Fruit fly (Drosophila melanogaster) whole organism, embryonic: ENCODE data around the gene CG17349.

ENCODE experiments used
- CG14050 ChIP-seq: fragments of 200-800 bp; sonication (Bioruptor generic); IDR thresholded peaks from 3 replicates; pipeline ENCODE4 v1.3.6; 2022; ENCODE audit warnings: missing biosample characterization, missing genetic modification characterization
- CG15011 ChIP-seq: fragments of 200-800 bp; sonication (Bioruptor generic); optimal IDR thresholded peaks from 3 replicates; lab custom pipeline; 2018; ENCODE audit warnings: missing biosample characterization, mild to moderate bottlenecking, missing genetic modification characterization
- CG17568 ChIP-seq: fragments of 200-800 bp; sonication (Bioruptor generic); optimal IDR thresholded peaks from 2 replicates; lab custom pipeline; 2018; ENCODE audit warnings: missing biosample characterization, mild to moderate bottlenecking, missing genetic modification characterization, moderate library complexity
- CG17802 ChIP-seq: fragments of 200-800 bp; sonication (Bioruptor generic); optimal IDR thresholded peaks from 2 replicates; lab custom pipeline; 2018; ENCODE audit warnings: missing biosample characterization, mild to moderate bottlenecking, missing genetic modification characterization, moderate library complexity
- CG18619 ChIP-seq: fragments of 200-800 bp; sonication (Bioruptor generic); optimal IDR thresholded peaks from 3 replicates; lab custom pipeline; 2017; ENCODE audit warnings: missing biosample characterization, mild to moderate bottlenecking, missing genetic modification characterization
- CG2678 ChIP-seq: fragments of 200-800 bp; sonication (Bioruptor generic); optimal IDR thresholded peaks from 3 replicates; lab custom pipeline; 2019; ENCODE audit warnings: missing biosample characterization, mild to moderate bottlenecking, missing genetic modification characterization, moderate library complexity
- CG30431 ChIP-seq: fragments of 200-800 bp; sonication (Bioruptor generic); optimal IDR thresholded peaks from 2 replicates; lab custom pipeline; 2017; ENCODE audit warnings: missing biosample characterization, missing genetic modification characterization
- CG33557 ChIP-seq: fragments of 200-800 bp; sonication (Bioruptor generic); optimal IDR thresholded peaks from 2 replicates; lab custom pipeline; 2019; ENCODE audit warnings: missing biosample characterization, mild to moderate bottlenecking, missing genetic modification characterization, moderate library complexity
- CG42726 ChIP-seq: fragments of 200-800 bp; sonication (Bioruptor generic); IDR thresholded peaks from 2 replicates; pipeline ENCODE4 v1.3.6; 2022; ENCODE audit warnings: missing biosample characterization, missing genetic modification characterization; ENCODE audit not compliant: partially characterized antibody
- CG4282 ChIP-seq: fragments of 200-800 bp; sonication (Bioruptor generic); optimal IDR thresholded peaks from 2 replicates; lab custom pipeline; 2016; ENCODE audit warnings: missing biosample characterization, missing genetic modification characterization
- CG4424 ChIP-seq: fragments of 200-800 bp; sonication (Bioruptor generic); optimal IDR thresholded peaks from 3 replicates; lab custom pipeline; 2016; ENCODE audit warnings: missing biosample characterization, missing genetic modification characterization
- CG5180 ChIP-seq: fragments of 200-800 bp; sonication (Bioruptor generic); optimal IDR thresholded peaks from 3 replicates; lab custom pipeline; 2017; ENCODE audit warnings: missing biosample characterization, missing genetic modification characterization, mild to moderate bottlenecking, moderate library complexity, missing genetic modification reagents
- CG6654 ChIP-seq: fragments of 200-800 bp; sonication (Bioruptor generic); optimal IDR thresholded peaks from 2 replicates; lab custom pipeline; 2017; ENCODE audit warnings: missing biosample characterization, mild to moderate bottlenecking, missing genetic modification characterization
- CG6854 ChIP-seq: fragments of 200-800 bp; sonication (Bioruptor generic); optimal IDR thresholded peaks from 3 replicates; lab custom pipeline; 2017; ENCODE audit warnings: missing biosample characterization, mild to moderate bottlenecking, missing genetic modification characterization
- CG7839 ChIP-seq: fragments of 200-800 bp; sonication (Bioruptor generic); optimal IDR thresholded peaks from 3 replicates; lab custom pipeline; 2018; ENCODE audit warnings: missing biosample characterization, mild to moderate bottlenecking, missing genetic modification characterization, moderate library complexity
- E2f2 ChIP-seq: fragments of 200-800 bp; sonication (Bioruptor generic); IDR thresholded peaks from 2 replicates; pipeline ENCODE4 v1.3.6; 2022; ENCODE audit warnings: missing biosample characterization, missing genetic modification characterization
- Ets65A ChIP-seq: fragments of 200-800 bp; sonication (Bioruptor generic); peaks from one replicate; lab custom pipeline; 2016; ENCODE audit warnings: missing biosample characterization, missing genetic modification characterization
- HLH4C ChIP-seq: fragments of 200-800 bp; sonication (Bioruptor generic); IDR thresholded peaks from 3 replicates; pipeline ENCODE4 v1.3.6; 2022; ENCODE audit warnings: missing biosample characterization, missing genetic modification characterization; ENCODE audit not compliant: partially characterized antibody
- HLHmδ ChIP-seq: fragments of 200-800 bp; sonication (Bioruptor generic); optimal IDR thresholded peaks from 2 replicates; lab custom pipeline; 2018; ENCODE audit warnings: missing biosample characterization, mild to moderate bottlenecking, missing genetic modification characterization, moderate library complexity
- HmgD ChIP-seq: fragments of 200-800 bp; sonication (Bioruptor generic); optimal IDR thresholded peaks from 3 replicates; lab custom pipeline; 2016; ENCODE audit warnings: missing biosample characterization, missing genetic modification characterization
- Hr3 ChIP-seq: fragments of 200-800 bp; sonication (Bioruptor generic); optimal IDR thresholded peaks from 3 replicates; lab custom pipeline; 2016; ENCODE audit warnings: missing biosample characterization, missing genetic modification characterization
- Kr ChIP-seq: fragments of 200-800 bp; sonication (Bioruptor generic); optimal IDR thresholded peaks from 2 replicates; lab custom pipeline; 2017; ENCODE audit warnings: missing biosample characterization, mild to moderate bottlenecking, missing genetic modification characterization
- NK7.1 ChIP-seq: fragments of 200-800 bp; sonication (Bioruptor generic); optimal IDR thresholded peaks from 3 replicates; lab custom pipeline; 2016; ENCODE audit warnings: missing biosample characterization, missing genetic modification characterization
- Oli ChIP-seq: fragments of 200-800 bp; sonication (Bioruptor generic); optimal IDR thresholded peaks from 2 replicates; lab custom pipeline; 2018; ENCODE audit warnings: missing biosample characterization, mild to moderate bottlenecking, missing genetic modification characterization, moderate library complexity
- Six4 ChIP-seq: fragments of 200-800 bp; sonication (Bioruptor generic); optimal IDR thresholded peaks from 2 replicates; lab custom pipeline; 2016; ENCODE audit warnings: missing biosample characterization, missing genetic modification characterization
- TFAM ChIP-seq: fragments of 200-800 bp; sonication (Bioruptor generic); optimal IDR thresholded peaks from 2 replicates; lab custom pipeline; 2017; ENCODE audit warnings: missing biosample characterization, missing genetic modification characterization, inconsistent platforms
- Taf1 ChIP-seq: fragments of 200-800 bp; sonication (Bioruptor generic); IDR thresholded peaks from 2 replicates; pipeline ENCODE4 v1.3.6; 2022; ENCODE audit warnings: missing biosample characterization, missing genetic modification characterization
- Tbp ChIP-seq: fragments of >200 bp; optimal IDR thresholded peaks from 2 replicates; lab custom pipeline; 2018; ENCODE audit warnings: missing biosample characterization, missing genetic modification characterization
- Trl ChIP-seq, 3 experiments: fragments of >200 bp in 2 of 3; fragments of 200-800 bp in 1 of 3; sonication (Bioruptor generic) in 1 of 3; optimal IDR thresholded peaks; 2 replicates in 1 of 3; 3 replicates in 2 of 3; lab custom pipeline; 2016 to 2017; ENCODE audit warnings: missing biosample characterization in 1 of 3, missing genetic modification characterization in 1 of 3
- bigmax ChIP-seq: fragments of 200-800 bp; sonication (Bioruptor generic); optimal IDR thresholded peaks from 2 replicates; lab custom pipeline; 2018; ENCODE audit warnings: missing biosample characterization, mild to moderate bottlenecking, missing genetic modification characterization
- cad ChIP-seq: fragments of >200 bp; optimal IDR thresholded peaks from 2 replicates; lab custom pipeline; 2017; ENCODE audit warnings: missing biosample characterization, missing genetic modification characterization
- crol ChIP-seq: fragments of 200-800 bp; sonication (Bioruptor generic); IDR thresholded peaks from 2 replicates; pipeline ENCODE4 v1.3.6; 2022; ENCODE audit warnings: missing biosample characterization, missing genetic modification characterization
- da ChIP-seq: fragments of 200-800 bp; sonication (Bioruptor generic); optimal IDR thresholded peaks from 2 replicates; lab custom pipeline; 2016; ENCODE audit warnings: missing biosample characterization, missing genetic modification characterization
- dmrt11E ChIP-seq: fragments of 200-800 bp; sonication (Bioruptor generic); optimal IDR thresholded peaks from 3 replicates; lab custom pipeline; 2018; ENCODE audit warnings: missing biosample characterization, mild to moderate bottlenecking, missing genetic modification characterization, moderate library complexity
- gcm ChIP-seq: fragments of 200-800 bp; sonication (Bioruptor generic); optimal IDR thresholded peaks from 2 replicates; lab custom pipeline; 2019; ENCODE audit warnings: missing biosample characterization, mild to moderate bottlenecking, missing genetic modification characterization, moderate library complexity
- hb ChIP-seq: fragments of 200-800 bp; sonication (Bioruptor generic); IDR thresholded peaks from 3 replicates; pipeline ENCODE4 v1.3.6; 2022; ENCODE audit warnings: missing biosample characterization, missing genetic modification characterization; ENCODE audit not compliant: partially characterized antibody
- hbn ChIP-seq: fragments of 200-800 bp; sonication (Bioruptor generic); IDR thresholded peaks from 2 replicates; pipeline ENCODE4 v1.3.6; 2022; ENCODE audit warnings: missing biosample characterization, missing genetic modification characterization; ENCODE audit not compliant: partially characterized antibody
- hkb ChIP-seq, 2 experiments: fragments of 200-800 bp in 1 of 2; fragments of >200 bp in 1 of 2; sonication (Bioruptor generic) in 1 of 2; IDR thresholded peaks in 1 of 2; optimal IDR thresholded peaks in 1 of 2; 2 replicates each; pipeline versions ENCODE4 v1.3.6 to Lab custom; 2017 to 2022; ENCODE audit warnings: missing biosample characterization in 1 of 2, missing genetic modification characterization in 1 of 2
- nerfin-1 ChIP-seq: fragments of 200-800 bp; sonication (Bioruptor generic); optimal IDR thresholded peaks from 3 replicates; lab custom pipeline; 2019; ENCODE audit warnings: missing biosample characterization, mild to moderate bottlenecking, missing genetic modification characterization, moderate library complexity
- psq ChIP-seq: fragments of 200-800 bp; sonication (Bioruptor generic); optimal IDR thresholded peaks from 2 replicates; lab custom pipeline; 2017; ENCODE audit warnings: missing biosample characterization, missing genetic modification characterization
- sens ChIP-seq: fragments of 200-800 bp; sonication (Bioruptor generic); peaks from one replicate; lab custom pipeline; 2016; ENCODE audit warnings: missing biosample characterization, missing genetic modification characterization
- sob ChIP-seq: fragments of 200-800 bp; sonication (Bioruptor generic); IDR thresholded peaks from 2 replicates; pipeline ENCODE4 v1.3.6; 2022; ENCODE audit warnings: missing biosample characterization, missing genetic modification characterization
- sr ChIP-seq: fragments of 200-800 bp; sonication (Bioruptor generic); IDR thresholded peaks from 3 replicates; pipeline ENCODE4 v1.3.6; 2022; ENCODE audit warnings: missing biosample characterization, missing genetic modification characterization
- stc ChIP-seq: fragments of 200-800 bp; sonication (Bioruptor generic); IDR thresholded peaks from 2 replicates; pipeline ENCODE4 v1.3.6; 2022; ENCODE audit warnings: missing biosample characterization, missing genetic modification characterization
- trem ChIP-seq: fragments of 200-800 bp; optimal IDR thresholded peaks from 3 replicates; lab custom pipeline; 2019; ENCODE audit warnings: missing biosample characterization, mild to moderate bottlenecking, missing genetic modification characterization, moderate library complexity
- vfl ChIP-seq: fragments of 200-800 bp; sonication (Bioruptor generic); optimal IDR thresholded peaks from 2 replicates; lab custom pipeline; 2016; ENCODE audit warnings: missing biosample characterization, missing genetic modification characterization
- wor ChIP-seq: fragments of 200-800 bp; sonication (Bioruptor generic); IDR thresholded peaks from 2 replicates; pipeline ENCODE4 v1.3.6; 2022; ENCODE audit warnings: missing biosample characterization, missing genetic modification characterization
- zfh1 ChIP-seq: fragments of 200-800 bp; sonication (Bioruptor generic); IDR thresholded peaks from 3 replicates; pipeline ENCODE4 v1.3.6; 2022; ENCODE audit warnings: missing biosample characterization, missing genetic modification characterization

Gene CG17349

DNA sequence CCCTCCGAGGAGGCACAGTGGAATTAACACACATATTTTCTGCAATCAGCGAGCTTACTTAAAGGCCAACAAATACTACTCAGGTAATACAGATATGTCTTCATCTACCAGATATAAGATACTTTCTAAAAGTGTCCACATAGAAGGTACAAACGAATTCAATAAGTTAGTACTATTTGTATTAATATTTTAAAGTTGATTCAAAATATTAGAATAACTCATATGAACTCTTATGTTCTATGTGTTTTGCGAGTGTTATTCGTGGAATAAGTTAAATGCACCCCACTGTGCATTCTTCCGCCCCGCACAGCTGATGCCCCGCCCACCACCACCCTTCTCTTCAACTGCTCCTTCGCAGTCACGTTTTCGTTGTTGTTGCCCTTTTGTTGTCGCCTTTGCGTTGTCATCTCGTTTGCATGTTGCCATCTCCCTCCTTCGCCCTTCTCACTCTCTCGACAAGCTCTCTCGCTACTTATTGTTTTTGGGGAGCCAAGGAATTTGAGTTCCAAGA is 8.6 kb upstream of the CG17349 start (continued):
- TF ChIP-seq vfl (GFP tag; lab: Kevin White, UChicago): no peak
- TF ChIP-seq Ets65A (GFP tag; lab: Kevin White, UChicago): no peak
- TF ChIP-seq CG2678 (tag; lab: Kevin White, UChicago): peak; percentile 9
- TF ChIP-seq Oli (tag; lab: Kevin White, UChicago): peak; percentile 13
- TF ChIP-seq CG5180: no peak
- peak; percentile 37 for TF ChIP-seq dmrt11E (tag; lab: Kevin White, UChicago)
- peak; percentile 4 for TF ChIP-seq CG4424
- no peak for TF ChIP-seq bigmax (GFP tag; lab: Kevin White, UChicago)
- no peak for TF ChIP-seq HmgD (GFP tag; lab: Kevin White, UChicago)
- no peak for TF ChIP-seq da (GFP tag; lab: Kevin White, UChicago)
- no peak for TF ChIP-seq CG15011 (GFP tag; lab: Kevin White, UChicago)
- TF ChIP-seq CG17568: no peak
- TF ChIP-seq zfh1 (GFP tag; lab: Robert Waterston, UW): 0 out of 3 replicates have a peak, but pooled peaks have one; percentile 17
- no peak for TF ChIP-seq stc
- no peak for TF ChIP-seq CG6854 (GFP tag; lab: Kevin White, UChicago)
- no peak for TF ChIP-seq HLHmδ (GFP tag; lab: Kevin White, UChicago)
- no peak for TF ChIP-seq sr
- TF ChIP-seq CG18619 (GFP tag; lab: Kevin White, UChicago): no peak

DNA sequence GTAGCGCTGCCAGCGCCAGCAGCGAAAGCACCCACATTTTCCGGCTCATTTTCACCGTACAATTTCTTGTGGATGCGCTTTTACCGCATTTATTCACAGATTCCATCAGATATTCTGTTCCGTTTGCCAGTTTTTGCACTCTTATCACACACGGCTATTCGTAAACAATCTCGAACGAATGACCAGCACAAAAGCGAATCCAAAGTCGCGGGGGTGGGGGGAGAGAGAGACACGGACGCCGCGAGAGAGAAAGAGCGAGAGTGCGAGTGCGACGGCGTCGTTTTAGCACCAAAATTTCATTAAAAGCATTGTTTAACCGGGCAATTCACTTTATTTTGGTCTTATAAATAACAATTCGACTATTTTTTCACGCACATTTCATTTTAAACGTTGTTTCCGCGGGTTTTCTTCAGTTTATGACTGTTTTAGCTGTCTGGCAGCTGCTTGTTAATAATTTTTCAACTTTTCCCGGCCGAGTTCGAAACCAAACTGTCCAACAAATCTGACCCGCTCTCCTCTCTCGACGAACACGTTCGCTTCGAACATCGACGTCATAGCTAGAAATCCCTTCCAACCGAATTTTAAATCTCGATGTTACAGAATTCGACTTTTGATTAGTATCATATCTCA is 7.4 kb upstream of the CG17349 start, which contains the start of gene dnt:
dnt (minus strand) TSS at position 494 of the 630 bp plus-strand sequence.
- no peak for TF ChIP-seq trem (tag; lab: Kevin White, UChicago)
- TF ChIP-seq crol: 0 out of 2 replicates have a peak, but pooled peaks have one; percentile 20
- TF ChIP-seq CG14050 (GFP tag; lab: Robert Waterston, UW): no peak
- no peak for TF ChIP-seq CG4282
- TF ChIP-seq CG42726: peak; percentile 42; the same call in 1 of the 2 replicates
- TF ChIP-seq hbn: peak; percentile 47; the same call in 1 of the 2 replicates
- TF ChIP-seq gcm (GFP tag; lab: Kevin White, UChicago): peak; percentile 24
- no peak for TF ChIP-seq Kr
- TF ChIP-seq sens: peak; percentile 46
- TF ChIP-seq sob (GFP tag; lab: Robert Waterston, UW): no peak
- no peak for TF ChIP-seq Six4
- 0 out of 3 replicates have a peak, but pooled peaks have one; percentile 38 for TF ChIP-seq HLH4C (GFP tag; lab: Robert Waterston, UW)
- TF ChIP-seq Tbp (GFP tag; lab: Kevin White, UChicago): no peak
- TF ChIP-seq stc: peak; percentile 48
- peak; percentile 80 to 91 for TF ChIP-seq Trl (optimal IDR thresholded peaks at IDR 0.05; lab: Kevin White, UChicago)
- TF ChIP-seq Trl (GFP tag; optimal IDR thresholded peaks at IDR 0.05; lab: Kevin White, UChicago): no peak
- TF ChIP-seq cad: peak; percentile 44
- 0 out of 2 replicates have a peak, but pooled peaks have one; percentile 8 for TF ChIP-seq E2f2 (GFP tag; lab: Robert Waterston, UW)
- TF ChIP-seq wor (GFP tag; lab: Robert Waterston, UW): no peak
- TF ChIP-seq Taf1 (GFP tag; lab: Robert Waterston, UW): 0 out of 2 replicates have a peak, but pooled peaks have one; percentile 11
- no peak for TF ChIP-seq hb (GFP tag; lab: Robert Waterston, UW)
- TF ChIP-seq CG7839: no peak
- TF ChIP-seq nerfin-1: peak; percentile 88
- TF ChIP-seq CG30431 (GFP tag; lab: Kevin White, UChicago): no peak
- peak; percentile 43 for TF ChIP-seq hkb (optimal IDR thresholded peaks at IDR 0.05; lab: Kevin White, UChicago)
- no peak for TF ChIP-seq hkb (GFP tag; IDR thresholded peaks at IDR 0.05; lab: Robert Waterston, UW)
- TF ChIP-seq CG33557 (GFP tag; lab: Kevin White, UChicago): no peak
- no peak for TF ChIP-seq NK7.1
- no peak for TF ChIP-seq Hr3 (GFP tag; lab: Kevin White, UChicago)
- TF ChIP-seq CG17802 (tag; lab: Kevin White, UChicago): no peak
- peak; percentile 71 for TF ChIP-seq CG6654 (GFP tag; lab: Kevin White, UChicago)
- TF ChIP-seq psq (GFP tag; lab: Kevin White, UChicago): peak; percentile 92
- no peak for TF ChIP-seq TFAM (GFP tag; lab: Kevin White, UChicago)
